Fruit fly (Drosophila melanogaster): Measurements from ENCODE around the gene CG11585.

- no peak for TF ChIP-seq CG8478 (optimal IDR thresholded peaks at IDR 0.05)
- TF ChIP-seq CTCF (optimal IDR thresholded peaks at IDR 0.05) = no peak
Measured at dm6 chrX:14221182-14221581, 31.9 kb downstream of the CG11585 start.
